Worm (Caenorhabditis elegans): ENCODE results near the gene fbxb-85.

ce11 chrIII:10820592-10821242, 28.0 kb downstream of the fbxb-85 start:
- 0 out of 2 replicates have a peak, but pooled peaks have one; percentile 23 for TF ChIP-seq nfyb-1 (GFP tag; IDR thresholded peaks at IDR 0.05)
- TF ChIP-seq madf-3 (GFP tag; IDR thresholded peaks at IDR 0.05) = no peak

All from whole organism, young adult.